Fruit fly (Drosophila melanogaster): ENCODE data around the gene brk.

Gene brk

dm6 chrX:7336962-7337844 is 29.5 kb downstream of the brk start, which contains the start of gene CBP (continued):
- peak; percentile 97 for TF ChIP-seq stc (GFP tag; IDR thresholded peaks at IDR 0.05)
- peak; percentile 92 for TF ChIP-seq nom (GFP tag; optimal IDR thresholded peaks at IDR 0.05)
- peak; percentile 75 for TF ChIP-seq CG4360 (GFP tag; IDR thresholded peaks at IDR 0.05)
- peak; percentile 96 for TF ChIP-seq caup (GFP tag; optimal IDR thresholded peaks at IDR 0.05; ENCODE audit: severe bottlenecking)
- TF ChIP-seq CG7372 (GFP tag; IDR thresholded peaks at IDR 0.05): peak; percentile 90
- peak; percentile 96 for TF ChIP-seq chm (GFP tag; IDR thresholded peaks at IDR 0.05)
- TF ChIP-seq CG4730 (GFP tag; IDR thresholded peaks at IDR 0.05): peak; percentile 93
- TF ChIP-seq HmgZ (tag; optimal IDR thresholded peaks at IDR 0.05): peak; percentile 98
- peak; percentile 92 for TF ChIP-seq CG10543 (GFP tag; optimal IDR thresholded peaks at IDR 0.05)
- TF ChIP-seq CG18599 (GFP tag; optimal IDR thresholded peaks at IDR 0.05): peak; percentile 97
- TF ChIP-seq pan (optimal IDR thresholded peaks at IDR 0.05): no peak
- peak in 1 of 2 experiments; percentile 96 for TF ChIP-seq pan (GFP tag; optimal IDR thresholded peaks at IDR 0.05 in 1 of 2, IDR thresholded peaks at IDR 0.05 in 1 of 2)
- TF ChIP-seq CG2712 (tag; optimal IDR thresholded peaks at IDR 0.05): peak; percentile 99
- TF ChIP-seq yki (optimal IDR thresholded peaks at IDR 0.05): peak; percentile 36
- TF ChIP-seq CG1529 (GFP tag; optimal IDR thresholded peaks at IDR 0.05): peak; percentile 97
- no peak for TF ChIP-seq prd (optimal IDR thresholded peaks at IDR 0.05)
- peak; percentile 97 for TF ChIP-seq prd (GFP tag; IDR thresholded peaks at IDR 0.05)
- TF ChIP-seq CG7987 (GFP tag; optimal IDR thresholded peaks at IDR 0.05): peak; percentile 94
- peak; percentile 99 for TF ChIP-seq CG12391 (tag; optimal IDR thresholded peaks at IDR 0.05)
- TF ChIP-seq CG34376 (GFP tag; optimal IDR thresholded peaks at IDR 0.05): peak; percentile 91
- TF ChIP-seq CG6254 (GFP tag; optimal IDR thresholded peaks at IDR 0.05): peak; percentile 97
- peak; percentile 99 for TF ChIP-seq Ets65A (GFP tag)
- peak; percentile 96 for TF ChIP-seq CG3407 (GFP tag; optimal IDR thresholded peaks at IDR 0.05)
- TF ChIP-seq pros (GFP tag; optimal IDR thresholded peaks at IDR 0.05): peak; percentile 99
- peak; percentile 94 for TF ChIP-seq Dek (tag; optimal IDR thresholded peaks at IDR 0.05)
- peak; percentile 98 for TF ChIP-seq CG1603 (tag; optimal IDR thresholded peaks at IDR 0.05)
- TF ChIP-seq lab (GFP tag; optimal IDR thresholded peaks at IDR 0.05): peak; percentile 98
- TF ChIP-seq usp (GFP tag; optimal IDR thresholded peaks at IDR 0.05): no peak
- peak; percentile 74 for TF ChIP-seq CG7928 (GFP tag; optimal IDR thresholded peaks at IDR 0.05)
- peak; percentile 97 for TF ChIP-seq CG12236 (GFP tag; optimal IDR thresholded peaks at IDR 0.05)
- peak; percentile 95 for TF ChIP-seq CG4854 (GFP tag; optimal IDR thresholded peaks at IDR 0.05)
- TF ChIP-seq Nf-YC (tag; optimal IDR thresholded peaks at IDR 0.05): peak; percentile 87
- TF ChIP-seq E2f1 (GFP tag; IDR thresholded peaks at IDR 0.05): peak; percentile 95
- peak; percentile 97 for TF ChIP-seq dysf (GFP tag; IDR thresholded peaks at IDR 0.05)
- peak; percentile 98 for TF ChIP-seq Xbp1 (GFP tag; optimal IDR thresholded peaks at IDR 0.05)
- TF ChIP-seq zen (tag; optimal IDR thresholded peaks at IDR 0.05): peak; percentile 98
- TF ChIP-seq dmrt11E (tag; optimal IDR thresholded peaks at IDR 0.05): peak; percentile 99
- TF ChIP-seq ewg (GFP tag; optimal IDR thresholded peaks at IDR 0.05): peak; percentile 96
- peak; percentile 98 for TF ChIP-seq CG33557 (GFP tag; optimal IDR thresholded peaks at IDR 0.05)
- TF ChIP-seq al (GFP tag; IDR thresholded peaks at IDR 0.05): peak; percentile 72
- TF ChIP-seq CG11456 (GFP tag; IDR thresholded peaks at IDR 0.05): peak; percentile 92
- TF ChIP-seq Hr39 (optimal IDR thresholded peaks at IDR 0.05): no peak
- TF ChIP-seq CG15479 (GFP tag; optimal IDR thresholded peaks at IDR 0.05): peak; percentile 74
- TF ChIP-seq bigmax (GFP tag; optimal IDR thresholded peaks at IDR 0.05): peak; percentile 79
- TF ChIP-seq Fer1 (GFP tag; optimal IDR thresholded peaks at IDR 0.05): peak; percentile 97
- peak; percentile 94 for TF ChIP-seq CHES-1-like (GFP tag; optimal IDR thresholded peaks at IDR 0.05)
- peak; percentile 99 for TF ChIP-seq fd96Cb (tag; optimal IDR thresholded peaks at IDR 0.05)
- peak; percentile 97 for TF ChIP-seq Camta (GFP tag; optimal IDR thresholded peaks at IDR 0.05)
- peak; percentile 85 for TF ChIP-seq Deaf1 (tag; optimal IDR thresholded peaks at IDR 0.05)
